Worm (Caenorhabditis elegans): ENCODE measurements around the gene sre-37.

The sre-37 gene

DNA sequence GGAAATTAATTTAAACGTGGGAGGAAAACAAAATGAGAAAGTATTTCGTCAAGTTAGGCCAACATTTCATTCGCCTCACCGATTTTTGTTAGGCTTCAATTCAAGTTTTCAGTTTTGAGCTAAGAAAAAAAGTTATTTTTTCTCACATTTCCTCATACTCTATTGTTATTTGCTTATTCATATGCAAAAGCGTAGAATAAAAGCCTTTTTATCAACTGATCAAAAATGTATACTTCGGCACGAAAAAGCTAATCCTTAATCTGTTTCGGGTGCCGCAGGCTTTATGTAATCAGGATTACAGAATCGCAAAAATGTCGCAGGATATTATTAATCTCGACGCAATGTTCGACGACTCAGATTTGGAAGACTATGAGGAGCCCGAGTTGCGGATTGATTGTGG, 24.2 kb downstream of the sre-37 start, which contains the start of gene T21B4.15:
TSS of gene T21B4.15 (plus strand) at position 301 of the 400 bp plus-strand sequence.
- no peak for TF ChIP-seq hlh-15 (tag; optimal IDR thresholded peaks at IDR 0.05)
- no peak for TF ChIP-seq odd-2 (tag; optimal IDR thresholded peaks at IDR 0.05)
- no peak for TF ChIP-seq pax-1 (tag; optimal IDR thresholded peaks at IDR 0.05)
- no peak for TF ChIP-seq dmd-4 (tag; optimal IDR thresholded peaks at IDR 0.05; ENCODE audit: borderline replicate concordance)
- no peak for TF ChIP-seq ttx-3 (tag; optimal IDR thresholded peaks at IDR 0.05)
- no peak for TF ChIP-seq hlh-30 (tag; optimal IDR thresholded peaks at IDR 0.05; ENCODE audit: insufficient read depth)
- TF ChIP-seq ceh-18 (tag; optimal IDR thresholded peaks at IDR 0.05): no peak
- no peak for TF ChIP-seq lim-6 (tag; optimal IDR thresholded peaks at IDR 0.05)
- no peak for TF ChIP-seq Y22D7AL.16 (tag; optimal IDR thresholded peaks at IDR 0.05)
- TF ChIP-seq ahr-1 (tag; optimal IDR thresholded peaks at IDR 0.05): no peak
- TF ChIP-seq fkh-6 (tag; optimal IDR thresholded peaks at IDR 0.05): no peak
- TF ChIP-seq F13H6.1 (tag; optimal IDR thresholded peaks at IDR 0.05): no peak
- no peak for TF ChIP-seq ceh-6 (GFP tag; optimal IDR thresholded peaks at IDR 0.05)
- no peak for TF ChIP-seq zip-5 (tag; optimal IDR thresholded peaks at IDR 0.05)
- no peak for TF ChIP-seq tbx-7 (tag; optimal IDR thresholded peaks at IDR 0.05)
- no peak for TF ChIP-seq rnt-1 (tag; optimal IDR thresholded peaks at IDR 0.05)
- no peak for TF ChIP-seq pha-4 (tag; optimal IDR thresholded peaks at IDR 0.05)
- no peak for TF ChIP-seq dve-1 (tag; optimal IDR thresholded peaks at IDR 0.05)
- no peak for TF ChIP-seq nhr-232 (tag; optimal IDR thresholded peaks at IDR 0.05)

DNA sequence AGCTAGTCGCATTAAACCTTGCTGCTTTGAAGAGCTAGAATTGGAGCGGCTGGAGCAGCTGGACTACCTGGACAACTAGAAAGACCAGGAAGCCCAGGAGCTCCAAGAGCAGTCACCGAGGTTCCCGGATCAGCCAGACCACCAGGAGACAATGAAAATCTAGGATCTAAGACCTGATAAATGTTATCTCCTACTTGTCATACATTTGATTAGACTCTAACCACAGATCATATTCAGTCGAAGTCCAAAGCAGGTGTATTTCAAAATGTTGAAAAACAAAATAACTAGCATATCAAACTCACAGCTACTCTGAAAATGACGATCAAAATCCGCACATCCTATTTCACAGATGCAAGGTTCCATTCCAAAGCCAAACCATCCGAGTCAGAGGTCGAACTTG, 26.3 kb downstream of the sre-37 start, which contains the start of gene srz-6:
TSS of gene srz-6 (plus strand) at position 301 of the 400 bp plus-strand sequence.
- TF ChIP-seq lim-6 (tag; optimal IDR thresholded peaks at IDR 0.05): no peak
- TF ChIP-seq ceh-9 (tag; optimal IDR thresholded peaks at IDR 0.05): no peak
- no peak for TF ChIP-seq tbx-2 (tag; optimal IDR thresholded peaks at IDR 0.05)
- TF ChIP-seq fkh-6 (tag; optimal IDR thresholded peaks at IDR 0.05): no peak
- no peak for TF ChIP-seq K02D7.2 (tag; optimal IDR thresholded peaks at IDR 0.05)
- TF ChIP-seq sox-2 (GFP tag; IDR thresholded peaks at IDR 0.05): no peak
- TF ChIP-seq odd-2 (tag; optimal IDR thresholded peaks at IDR 0.05): no peak
- TF ChIP-seq hlh-15 (tag; optimal IDR thresholded peaks at IDR 0.05): no peak
- TF ChIP-seq hlh-6 (tag; optimal IDR thresholded peaks at IDR 0.05): no peak
- no peak for TF ChIP-seq nhr-232 (tag; optimal IDR thresholded peaks at IDR 0.05)
- TF ChIP-seq ceh-6 (GFP tag; optimal IDR thresholded peaks at IDR 0.05): no peak
- no peak for TF ChIP-seq unc-3 (GFP tag; conservative IDR thresholded peaks at IDR 0.05)
- TF ChIP-seq unc-3 (tag; optimal IDR thresholded peaks at IDR 0.05): no peak
- no peak for TF ChIP-seq pha-2 (tag; optimal IDR thresholded peaks at IDR 0.05)
- TF ChIP-seq ceh-48 (tag; optimal IDR thresholded peaks at IDR 0.05): no peak
- no peak for TF ChIP-seq fax-1 (tag; optimal IDR thresholded peaks at IDR 0.05)
- no peak for TF ChIP-seq ceh-22 (tag; optimal IDR thresholded peaks at IDR 0.05)
- no peak for TF ChIP-seq npax-4 (tag; optimal IDR thresholded peaks at IDR 0.05)

DNA sequence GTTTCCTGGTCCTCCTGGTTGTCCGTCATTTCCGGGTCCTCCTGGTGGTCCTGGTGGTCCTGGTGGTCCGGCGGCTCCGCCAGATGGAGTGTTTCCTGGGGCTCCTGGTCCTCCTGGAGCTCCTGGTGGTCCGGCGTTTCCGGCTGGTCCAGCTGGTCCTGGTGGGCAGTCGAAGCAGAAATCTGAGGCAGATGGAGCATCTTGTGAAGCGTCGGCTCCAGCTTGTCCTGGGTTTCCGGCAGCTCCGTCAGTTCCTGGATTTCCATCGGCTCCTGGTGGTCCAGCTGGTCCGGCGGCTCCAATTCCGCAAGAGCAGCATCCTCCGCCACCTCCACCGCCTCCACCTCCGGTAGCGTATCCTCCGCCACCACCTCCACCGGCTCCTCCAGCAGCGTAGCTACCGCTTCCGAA, 28.4 kb downstream of the sre-37 start:
- no peak for TF ChIP-seq hlh-30 (tag; optimal IDR thresholded peaks at IDR 0.05; ENCODE audit: insufficient read depth)
- no peak for TF ChIP-seq ceh-34 (tag; optimal IDR thresholded peaks at IDR 0.05)
- TF ChIP-seq ceh-31 (tag; optimal IDR thresholded peaks at IDR 0.05): no peak
- no peak for TF ChIP-seq unc-55 (GFP tag; optimal IDR thresholded peaks at IDR 0.05)
- TF ChIP-seq ceh-48 (tag; optimal IDR thresholded peaks at IDR 0.05): no peak
- TF ChIP-seq C38D4.7 (GFP tag; optimal IDR thresholded peaks at IDR 0.05): no peak
- no peak for TF ChIP-seq fax-1 (tag; optimal IDR thresholded peaks at IDR 0.05)
- TF ChIP-seq ref-2 (tag; optimal IDR thresholded peaks at IDR 0.05): no peak
- TF ChIP-seq hlh-6 (tag; optimal IDR thresholded peaks at IDR 0.05): no peak
- no peak for TF ChIP-seq tbx-2 (tag; optimal IDR thresholded peaks at IDR 0.05)
- TF ChIP-seq fkh-10 (GFP tag; optimal IDR thresholded peaks at IDR 0.05): no peak
- no peak for TF ChIP-seq pag-3 (tag; optimal IDR thresholded peaks at IDR 0.05; ENCODE audit: borderline replicate concordance)
- no peak for TF ChIP-seq hlh-8 (tag; optimal IDR thresholded peaks at IDR 0.05)

Measured in whole organism, late embryonic.